Worm (Caenorhabditis elegans): ENCODE measurements around the gene C42C1.3.

DNA sequence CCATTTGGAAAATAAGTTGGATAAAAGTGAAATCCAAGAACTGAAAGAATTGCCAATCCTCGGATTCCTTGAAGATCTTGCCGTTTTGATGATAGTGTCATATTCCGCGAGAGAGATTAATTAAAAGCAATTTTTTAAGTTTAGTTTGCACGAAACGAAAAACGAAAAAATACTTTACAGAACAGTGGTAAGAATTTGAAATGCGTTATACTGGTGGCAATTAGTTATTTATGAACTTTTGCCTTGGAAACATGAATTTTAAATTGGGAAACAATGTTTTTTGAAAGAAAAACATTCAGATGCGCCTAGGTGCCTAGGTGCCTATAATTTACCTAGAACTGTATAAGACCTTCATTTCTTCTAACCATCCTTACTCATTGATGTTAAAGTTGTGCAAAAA lies 37.4 kb upstream of the C42C1.3 start, which contains the start of gene oac-57:
- TF ChIP-seq elt-3 (tag; optimal IDR thresholded peaks at IDR 0.05) (no peak), nhr-28 (tag; optimal IDR thresholded peaks at IDR 0.05) (no peak), lsy-2 (tag; optimal IDR thresholded peaks at IDR 0.05) (no peak), lin-32 (GFP tag; optimal IDR thresholded peaks at IDR 0.05) (no peak), nhr-12 (tag; optimal IDR thresholded peaks at IDR 0.05) (no peak), unc-39 (tag; optimal IDR thresholded peaks at IDR 0.05) (no peak), hlh-1 (tag; optimal IDR thresholded peaks at IDR 0.05) (no peak), ceh-83 (GFP tag; optimal IDR thresholded peaks at IDR 0.05) (no peak), mab-5 (tag; optimal IDR thresholded peaks at IDR 0.05) (no peak)
